Fruit fly (Drosophila melanogaster) whole organism, pupa: ENCODE results near the gene CG46467.
A peak's percentile ranks its signal among the peaks of the same experiment; 100 is the strongest.

ENCODE experiments used
- CG10348 ChIP-seq: fragments of 200-800 bp; sonication (Bioruptor generic); IDR thresholded peaks from 2 replicates; pipeline ENCODE4 v1.3.6; 2022; ENCODE audit warnings: missing biosample characterization, missing genetic modification characterization
- CG12605 ChIP-seq: fragments of 200-800 bp; sonication (Bioruptor generic); IDR thresholded peaks from 2 replicates; pipeline ENCODE4 v1.3.6; 2022; ENCODE audit warnings: missing biosample characterization, missing genetic modification characterization
- CG13204 ChIP-seq: fragments of 200-800 bp; sonication (Bioruptor generic); optimal IDR thresholded peaks from 2 replicates; lab custom pipeline; 2018; ENCODE audit warnings: missing biosample characterization, mild to moderate bottlenecking, missing genetic modification characterization, moderate library complexity
- CG14655 ChIP-seq: fragments of 200-800 bp; sonication (Bioruptor generic); optimal IDR thresholded peaks from 3 replicates; lab custom pipeline; 2017; ENCODE audit warnings: mild to moderate bottlenecking, missing biosample characterization, missing genetic modification reagents, missing genetic modification characterization
- CG15710 ChIP-seq: fragments of 200-800 bp; sonication (Bioruptor generic); optimal IDR thresholded peaks from 2 replicates; lab custom pipeline; 2018; ENCODE audit warnings: missing biosample characterization, mild to moderate bottlenecking, missing genetic modification characterization, moderate library complexity
- CG17806 ChIP-seq: fragments of 200-800 bp; sonication (Bioruptor generic); optimal IDR thresholded peaks from 2 replicates; lab custom pipeline; 2018; ENCODE audit warnings: missing biosample characterization, mild to moderate bottlenecking, missing genetic modification characterization, moderate library complexity
- CG32121 ChIP-seq: fragments of 200-800 bp; sonication (Bioruptor generic); IDR thresholded peaks from 2 replicates; pipeline ENCODE4 v1.3.6; 2022; ENCODE audit warnings: missing biosample characterization, missing genetic modification characterization
- CG34367 ChIP-seq: fragments of 200-800 bp; sonication (Bioruptor generic); optimal IDR thresholded peaks from 2 replicates; lab custom pipeline; 2018; ENCODE audit warnings: missing biosample characterization, mild to moderate bottlenecking, missing genetic modification characterization
- CG4496 ChIP-seq: fragments of 200-800 bp; sonication (Bioruptor generic); IDR thresholded peaks from 3 replicates; pipeline ENCODE4 v1.3.6; 2022; ENCODE audit warnings: missing biosample characterization, missing genetic modification characterization
- CG8159 ChIP-seq: fragments of 200-800 bp; sonication (Bioruptor generic); optimal IDR thresholded peaks from 3 replicates; lab custom pipeline; 2018; ENCODE audit warnings: missing biosample characterization, mild to moderate bottlenecking, missing genetic modification characterization, moderate library complexity
- CG8301 ChIP-seq: fragments of 200-800 bp; sonication (Bioruptor generic); optimal IDR thresholded peaks from 2 replicates; lab custom pipeline; 2018; ENCODE audit warnings: missing biosample characterization, mild to moderate bottlenecking, missing genetic modification characterization
- CG9948 ChIP-seq: fragments of 200-800 bp; sonication (Bioruptor generic); optimal IDR thresholded peaks from 2 replicates; lab custom pipeline; 2018; ENCODE audit warnings: missing biosample characterization, mild to moderate bottlenecking, missing genetic modification characterization, moderate library complexity
- D1 ChIP-seq: fragments of 200-800 bp; sonication (Bioruptor generic); optimal IDR thresholded peaks from 2 replicates; lab custom pipeline; 2018; ENCODE audit warnings: missing biosample characterization, mild to moderate bottlenecking, missing genetic modification characterization, moderate library complexity
- EcR ChIP-seq: fragments of 200-800 bp; sonication (Bioruptor generic); optimal IDR thresholded peaks from 3 replicates; lab custom pipeline; 2019; ENCODE audit warnings: missing biosample characterization, missing genetic modification characterization, mild to moderate bottlenecking, moderate library complexity, missing genetic modification reagents
- Ets98B ChIP-seq: fragments of 200-800 bp; sonication (Bioruptor generic); IDR thresholded peaks from 2 replicates; pipeline ENCODE4 v1.3.6; 2022; ENCODE audit warnings: missing biosample characterization, missing genetic modification characterization
- Pif1A ChIP-seq: fragments of 200-800 bp; sonication (Bioruptor generic); optimal IDR thresholded peaks from 3 replicates; lab custom pipeline; 2016; ENCODE audit warnings: missing biosample characterization, missing genetic modification characterization
- Pif1B ChIP-seq: fragments of 200-800 bp; sonication (Bioruptor generic); optimal IDR thresholded peaks from 3 replicates; lab custom pipeline; 2016; ENCODE audit warnings: missing biosample characterization, missing genetic modification characterization
- Snoo ChIP-seq: fragments of 200-800 bp; sonication (Bioruptor generic); optimal IDR thresholded peaks from 3 replicates; lab custom pipeline; 2017; ENCODE audit warnings: missing biosample characterization, mild to moderate bottlenecking, missing genetic modification characterization, inconsistent platforms
- fd96Ca ChIP-seq: fragments of 200-800 bp; sonication (Bioruptor generic); IDR thresholded peaks from 3 replicates; pipeline ENCODE4 v1.3.6; 2022; ENCODE audit warnings: missing biosample characterization, missing genetic modification characterization
- gl ChIP-seq: fragments of 200-800 bp; sonication (Bioruptor generic); optimal IDR thresholded peaks from 2 replicates; lab custom pipeline; 2018; ENCODE audit warnings: missing biosample characterization, mild to moderate bottlenecking, missing genetic modification characterization
- rn ChIP-seq: fragments of 200-800 bp; sonication (Bioruptor generic); IDR thresholded peaks from 2 replicates; pipeline ENCODE4 v1.3.6; 2022; ENCODE audit warnings: missing biosample characterization, missing genetic modification characterization

Gene CG46467

DNA sequence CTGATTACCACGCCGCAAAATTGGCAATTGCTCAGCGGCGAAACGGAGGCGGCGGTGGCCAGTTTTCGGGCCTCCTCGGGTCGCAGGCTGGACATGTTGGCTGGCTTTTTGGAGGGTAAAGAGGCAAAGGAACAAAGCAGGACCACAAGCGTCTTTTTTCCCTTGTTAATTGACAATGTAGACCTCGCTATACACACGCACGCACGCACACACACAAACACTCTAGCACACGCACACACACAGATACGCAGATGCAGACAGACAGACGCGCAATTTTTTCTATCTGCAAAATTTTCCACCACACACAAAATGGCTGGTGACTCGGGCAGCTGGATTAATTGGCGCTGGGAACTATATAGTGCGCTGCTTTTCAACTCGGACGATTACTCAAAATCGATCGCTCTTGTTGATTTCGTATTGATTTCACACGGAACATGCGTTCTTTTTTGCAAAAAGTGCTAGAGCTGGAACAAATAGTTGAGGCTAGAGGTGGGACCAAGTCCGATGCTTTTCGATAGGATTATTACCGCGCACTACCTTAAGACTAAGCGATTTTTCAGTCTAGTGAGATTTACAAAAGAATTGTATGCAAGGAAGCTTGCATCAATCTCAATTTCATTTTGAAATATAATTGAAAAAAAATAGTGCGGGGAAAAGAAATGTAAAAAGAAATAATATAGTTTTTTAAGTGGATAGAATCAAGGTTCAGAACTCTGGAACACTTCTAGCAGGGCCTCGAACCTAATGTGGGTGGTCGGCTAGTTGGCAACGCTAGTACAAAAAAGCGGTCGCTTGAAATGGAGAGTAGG is 111.3 kb downstream of the CG46467 start, which contains the start of gene Art4:
Gene Art4, minus strand, starts transcription at position 476 of the 809 bp plus-strand sequence.
- TF ChIP-seq CG12605 (GFP tag; lab: Robert Waterston, UW) (no peak), CG14655 (GFP tag; lab: Kevin White, UChicago) (no peak), CG17806 (tag; lab: Kevin White, UChicago) (no peak), EcR (GFP tag; lab: Kevin White, UChicago) (peak; percentile 0), CG9948 (tag; lab: Kevin White, UChicago) (no peak), gl (tag; lab: Kevin White, UChicago) (peak; percentile 21), CG8159 (tag; lab: Kevin White, UChicago) (no peak), CG15710 (tag; lab: Kevin White, UChicago) (no peak), CG34367 (no peak), D1 (no peak), Snoo (no peak), Ets98B (GFP tag; lab: Robert Waterston, UW) (peak; percentile 21; the same call in 1 of the 2 replicates), CG10348 (no peak)

DNA sequence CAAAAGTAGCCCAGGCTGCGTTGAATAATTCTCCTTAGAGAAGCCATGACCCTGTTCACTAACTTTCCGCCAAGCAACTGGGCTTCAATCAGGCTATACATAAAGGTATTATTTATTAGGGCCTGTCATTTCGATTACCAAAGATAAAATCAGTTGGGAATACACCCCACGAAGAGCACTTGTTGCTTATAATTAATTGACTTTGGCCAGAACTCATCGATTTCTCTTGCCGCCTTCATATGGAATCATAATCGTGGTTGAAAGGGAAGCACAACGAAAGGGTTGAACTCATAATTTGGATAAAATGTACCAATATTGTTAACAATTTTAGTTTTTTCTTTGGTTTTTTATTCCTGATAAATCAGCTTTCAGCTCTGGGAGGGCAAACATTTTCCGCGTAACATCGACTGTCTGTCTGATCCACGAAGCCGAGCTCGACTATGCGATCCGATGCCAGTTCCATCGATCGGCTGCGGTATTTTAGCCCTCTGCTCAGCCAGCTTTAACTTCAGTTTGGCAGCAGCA is 122.3 kb downstream of the CG46467 start, which contains the start of the genes Gr85a and Spn85F:
Gene Gr85a, minus strand, starts transcription at position 101 of the 525 bp plus-strand sequence.
Gene Spn85F, plus strand, starts transcription at position 475 of the 525 bp plus-strand sequence.
- TF ChIP-seq Pif1B (GFP tag; lab: Kevin White, UChicago) (no peak), gl (tag; lab: Kevin White, UChicago) (no peak), CG8159 (tag; lab: Kevin White, UChicago) (no peak), rn (GFP tag; lab: Robert Waterston, UW) (no peak), Ets98B (GFP tag; lab: Robert Waterston, UW) (no peak), CG34367 (no peak), CG8301 (tag; lab: Kevin White, UChicago) (no peak), D1 (no peak), CG10348 (no peak)

DNA sequence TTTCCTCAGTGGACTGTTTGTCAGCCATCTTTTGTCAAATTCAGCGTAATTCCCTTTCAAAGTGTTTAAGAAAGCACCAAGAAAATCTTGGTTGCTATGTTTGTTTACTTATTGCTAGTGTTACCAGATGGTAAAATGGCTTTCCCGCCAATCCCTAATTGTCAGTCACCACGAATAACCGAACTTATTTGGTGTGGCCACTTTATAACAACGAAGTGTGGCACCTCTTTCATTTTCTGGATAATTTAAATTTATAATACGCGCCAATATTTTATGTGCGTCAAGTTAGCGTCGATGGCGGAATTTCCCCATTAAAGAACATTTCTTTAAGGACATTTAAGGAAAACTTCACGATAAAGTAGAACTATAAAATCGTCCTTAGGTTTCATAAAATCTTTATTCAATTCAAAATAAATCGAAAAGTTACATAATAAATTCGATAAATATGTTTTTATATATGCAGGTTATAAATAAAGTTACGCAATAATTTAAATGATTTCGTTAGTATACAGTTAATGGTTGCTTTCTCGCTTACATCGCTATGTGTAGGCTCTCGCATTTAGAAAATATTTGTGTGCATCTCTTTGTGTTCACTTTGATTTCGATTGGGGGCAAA is 126.8 kb downstream of the CG46467 start, which contains the start of gene CG5359:
Gene CG5359, minus strand, starts transcription at position 103 of the 616 bp plus-strand sequence.
- TF ChIP-seq CG9948 (tag; lab: Kevin White, UChicago): no peak
- no peak for TF ChIP-seq CG4496 (GFP tag; lab: Robert Waterston, UW)
- TF ChIP-seq fd96Ca (GFP tag; lab: Robert Waterston, UW): no peak
- TF ChIP-seq CG14655 (GFP tag; lab: Kevin White, UChicago): no peak
- no peak for TF ChIP-seq CG32121 (GFP tag; lab: Robert Waterston, UW)
- TF ChIP-seq CG34367: no peak
- no peak for TF ChIP-seq CG17806 (tag; lab: Kevin White, UChicago)
- TF ChIP-seq Ets98B (GFP tag; lab: Robert Waterston, UW): no peak
- no peak for TF ChIP-seq Pif1A (GFP tag; lab: Kevin White, UChicago)
- TF ChIP-seq rn (GFP tag; lab: Robert Waterston, UW): no peak
- TF ChIP-seq CG10348: no peak
- TF ChIP-seq CG8301 (tag; lab: Kevin White, UChicago): no peak
- TF ChIP-seq gl (tag; lab: Kevin White, UChicago): no peak
- TF ChIP-seq, all 21 proteins: peak for 0

DNA sequence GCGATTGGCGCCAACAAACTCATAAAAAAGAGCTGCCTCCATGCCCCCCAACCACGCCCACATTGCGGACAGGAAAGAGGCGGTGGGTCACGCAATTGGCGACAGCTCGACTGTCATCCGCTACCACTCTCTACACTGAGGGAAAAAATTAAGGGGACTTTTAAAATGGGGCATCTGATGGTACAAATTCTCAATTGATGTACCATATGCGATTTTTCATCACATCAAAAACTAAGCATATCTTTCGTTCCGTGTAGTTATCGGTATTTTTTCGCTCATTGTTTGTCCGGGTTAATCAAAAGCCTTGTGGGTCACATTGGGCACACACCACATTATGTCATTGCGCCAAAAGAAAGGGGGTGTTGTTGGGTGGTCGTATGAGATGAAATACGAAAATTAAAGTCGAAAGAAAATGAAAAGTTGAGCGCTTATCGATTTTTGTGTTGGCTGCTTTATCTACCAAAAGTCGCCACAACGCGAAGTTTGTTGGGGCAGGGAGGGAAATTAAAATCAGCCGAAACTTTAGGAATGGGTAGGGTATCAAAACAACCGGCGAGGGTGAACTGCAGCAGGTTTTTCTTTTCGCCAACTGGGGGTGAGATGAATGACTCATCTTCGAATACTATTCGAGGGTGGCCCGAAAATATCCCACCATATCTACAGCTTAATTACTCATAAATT is 149.7 kb downstream of the CG46467 start:
- TF ChIP-seq fd96Ca (GFP tag; lab: Robert Waterston, UW) (0 out of 3 replicates have a peak, but pooled peaks have one; percentile 24), CG13204 (no peak)
- TF ChIP-seq, all 21 proteins: peak for 1

DNA sequence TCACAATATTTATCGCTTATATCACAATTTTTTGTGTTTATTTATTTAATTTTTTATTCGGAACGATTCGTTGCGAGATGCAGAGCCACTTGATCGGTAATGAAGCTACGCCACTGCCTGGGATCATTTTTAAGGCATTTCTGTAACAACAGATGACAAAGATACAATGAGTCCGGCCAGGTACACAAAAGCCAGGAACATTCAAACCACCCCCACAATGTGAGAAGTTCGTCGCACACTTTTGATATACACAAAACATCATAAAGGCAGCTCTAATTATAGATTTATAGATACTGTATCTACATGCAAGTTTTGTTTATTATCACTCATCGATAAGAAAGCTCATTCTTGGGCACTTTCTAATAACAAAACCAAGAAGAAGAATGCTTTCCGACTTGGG is 150.6 kb downstream of the CG46467 start, which contains the start of gene CG31407:
Gene CG31407, minus strand, starts transcription at position 101 of the 400 bp plus-strand sequence.
- no peak for TF ChIP-seq CG10348
- TF ChIP-seq gl (tag; lab: Kevin White, UChicago): no peak
- no peak for TF ChIP-seq CG8159 (tag; lab: Kevin White, UChicago)
- TF ChIP-seq CG4496 (GFP tag; lab: Robert Waterston, UW): no peak
- no peak for TF ChIP-seq CG9948 (tag; lab: Kevin White, UChicago)
- no peak for TF ChIP-seq CG34367
- TF ChIP-seq Ets98B (GFP tag; lab: Robert Waterston, UW): no peak
- TF ChIP-seq EcR (GFP tag; lab: Kevin White, UChicago): no peak
- no peak for TF ChIP-seq CG8301 (tag; lab: Kevin White, UChicago)
- TF ChIP-seq CG17806 (tag; lab: Kevin White, UChicago): no peak
- no peak for TF ChIP-seq CG12605 (GFP tag; lab: Robert Waterston, UW)
- no peak for TF ChIP-seq CG15710 (tag; lab: Kevin White, UChicago)
